Fruit fly (Drosophila melanogaster): ENCODE results near the gene CG7168.

DNA sequence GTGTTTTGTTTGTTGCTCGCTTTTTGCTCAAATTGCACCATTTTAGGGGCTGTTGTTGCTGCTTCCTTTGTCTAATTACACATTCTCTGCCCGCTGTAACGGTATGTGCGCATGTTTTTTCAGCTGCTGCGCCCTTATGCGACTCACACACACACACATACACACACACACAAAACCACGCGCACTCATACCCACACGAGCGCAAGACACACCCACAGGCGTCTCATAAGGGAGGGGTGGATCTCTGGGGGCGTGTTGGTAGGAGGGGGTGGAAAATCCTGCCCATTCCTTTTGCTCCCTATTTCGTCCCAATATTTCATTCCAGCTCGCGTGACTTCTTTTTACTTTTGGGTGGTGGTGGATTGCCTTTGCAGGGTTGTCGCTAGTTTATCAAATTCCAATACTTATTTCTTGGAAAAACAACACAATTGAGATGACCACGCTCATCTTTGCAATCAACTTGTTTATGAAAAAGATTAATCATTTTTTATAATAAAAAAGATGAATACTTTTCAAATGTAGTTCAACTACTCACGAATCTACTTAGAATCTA is 19.2 kb upstream of the CG7168 start:
- TF ChIP-seq Awh (GFP tag; IDR thresholded peaks at IDR 0.05) (no peak), CG13287 (GFP tag; IDR thresholded peaks at IDR 0.05; ENCODE audit: partially characterized antibody) (no peak), CG17359 (tag; optimal IDR thresholded peaks at IDR 0.05) (no peak), NFAT (GFP tag; IDR thresholded peaks at IDR 0.05) (no peak), CG7556 (GFP tag; optimal IDR thresholded peaks at IDR 0.05) (no peak), Bdp1 (GFP tag; optimal IDR thresholded peaks at IDR 0.05) (no peak), gcm2 (GFP tag; optimal IDR thresholded peaks at IDR 0.05) (no peak), NK7.1 (GFP tag; optimal IDR thresholded peaks at IDR 0.05) (no peak), CG9609 (GFP tag; optimal IDR thresholded peaks at IDR 0.05) (no peak), CG10209 (GFP tag; optimal IDR thresholded peaks at IDR 0.05) (no peak), CG9932 (GFP tag; IDR thresholded peaks at IDR 0.05) (no peak), br (optimal IDR thresholded peaks at IDR 0.05) (no peak), exex (tag; optimal IDR thresholded peaks at IDR 0.05) (no peak), jigr1 (GFP tag; IDR thresholded peaks at IDR 0.05) (no peak)

Measured in whole organism, embryonic.